Fruit fly (Drosophila melanogaster): Measurements from ENCODE around the gene Mob2.
A peak's percentile ranks its signal among the peaks of the same experiment; 100 is the strongest.

Mob2 gene

DNA sequence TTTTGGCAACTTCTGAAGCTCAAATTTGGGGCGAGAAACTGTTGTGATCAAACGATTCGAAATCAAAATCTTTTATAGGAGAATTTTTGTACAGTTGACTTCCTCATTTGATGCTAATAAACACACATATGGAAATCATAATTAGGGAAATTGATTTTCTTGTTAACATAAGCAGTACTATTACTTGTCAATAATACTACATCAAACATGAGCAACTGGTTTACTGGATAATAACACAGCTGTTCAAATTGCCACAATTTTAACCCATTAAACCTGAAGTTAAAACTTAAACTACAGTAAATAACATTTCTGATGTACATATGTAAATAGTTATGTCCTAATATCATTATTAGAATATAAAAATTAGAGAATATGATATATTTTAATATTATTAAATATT lies 17.9 kb upstream of the Mob2 start, which contains the start of gene CG43390 (continued):
- no peak for TF ChIP-seq Blimp-1 (GFP tag; optimal IDR thresholded peaks at IDR 0.05)
- peak; percentile 4 for TF ChIP-seq slou (GFP tag; optimal IDR thresholded peaks at IDR 0.05)
- peak; percentile 63 for TF ChIP-seq schlank (tag; optimal IDR thresholded peaks at IDR 0.05)
- TF ChIP-seq CG2199 (GFP tag; IDR thresholded peaks at IDR 0.05): no peak
- peak; percentile 69 for TF ChIP-seq ATbp (GFP tag; optimal IDR thresholded peaks at IDR 0.05)
- peak; percentile 11 for TF ChIP-seq CG1792 (GFP tag; optimal IDR thresholded peaks at IDR 0.05)
- TF ChIP-seq CG6683 (GFP tag; optimal IDR thresholded peaks at IDR 0.05): peak; percentile 7
- peak in 1 of 2 experiments; percentile 31 for TF ChIP-seq dpn (GFP tag; optimal IDR thresholded peaks at IDR 0.05)
- peak; percentile 56 for TF ChIP-seq CG7987 (GFP tag; optimal IDR thresholded peaks at IDR 0.05)
- no peak for TF ChIP-seq Gug (GFP tag; IDR thresholded peaks at IDR 0.05)
- peak; percentile 73 for TF ChIP-seq CrebB (tag; optimal IDR thresholded peaks at IDR 0.05)
- TF ChIP-seq pho (GFP tag; optimal IDR thresholded peaks at IDR 0.05): peak; percentile 27
- TF ChIP-seq Hsf (GFP tag; optimal IDR thresholded peaks at IDR 0.05): no peak
- peak; percentile 65 for TF ChIP-seq CG15011 (GFP tag; optimal IDR thresholded peaks at IDR 0.05)
- no peak for TF ChIP-seq CG12219 (GFP tag; optimal IDR thresholded peaks at IDR 0.05)
- TF ChIP-seq MTF-1 (GFP tag; optimal IDR thresholded peaks at IDR 0.05; ENCODE audit: borderline replicate concordance): no peak
- peak; percentile 76 for TF ChIP-seq PHDP (tag; optimal IDR thresholded peaks at IDR 0.05)
- no peak for TF ChIP-seq Oaz (GFP tag; IDR thresholded peaks at IDR 0.05)
- TF ChIP-seq caup (GFP tag; optimal IDR thresholded peaks at IDR 0.05; ENCODE audit: severe bottlenecking): peak; percentile 94
- TF ChIP-seq HHEX (GFP tag; optimal IDR thresholded peaks at IDR 0.05): peak; percentile 28
- TF ChIP-seq Adf1 (GFP tag; IDR thresholded peaks at IDR 0.05): peak; percentile 37; the same call in 1 of the 2 replicates
- TF ChIP-seq Hr39 (optimal IDR thresholded peaks at IDR 0.05): no peak
- TF ChIP-seq Hey (tag; optimal IDR thresholded peaks at IDR 0.05): peak; percentile 45
- TF ChIP-seq Dek (tag; optimal IDR thresholded peaks at IDR 0.05): peak; percentile 72
- peak; percentile 68 for TF ChIP-seq HmgZ (tag; optimal IDR thresholded peaks at IDR 0.05)
- no peak for TF ChIP-seq CG2202 (tag; optimal IDR thresholded peaks at IDR 0.05)
- TF ChIP-seq Mad (GFP tag; optimal IDR thresholded peaks at IDR 0.05): no peak
- TF ChIP-seq CG8290 (GFP tag; optimal IDR thresholded peaks at IDR 0.05): no peak
- peak in 1 of 2 experiments; percentile 96 for TF ChIP-seq CG8290 (tag; optimal IDR thresholded peaks at IDR 0.05)
- TF ChIP-seq gem (tag; optimal IDR thresholded peaks at IDR 0.05): peak; percentile 59
- peak; percentile 86 for TF ChIP-seq Hmr (GFP tag; optimal IDR thresholded peaks at IDR 0.05)
- no peak for TF ChIP-seq chm (GFP tag; IDR thresholded peaks at IDR 0.05)
- peak; percentile 47 for TF ChIP-seq CG17385 (GFP tag; optimal IDR thresholded peaks at IDR 0.05)
- TF ChIP-seq ken (GFP tag; IDR thresholded peaks at IDR 0.05): no peak
- peak; percentile 58 for TF ChIP-seq grau (tag; optimal IDR thresholded peaks at IDR 0.05)
- peak; percentile 9; the same call in 1 of the 2 replicates for TF ChIP-seq danr (GFP tag; IDR thresholded peaks at IDR 0.05)
- TF ChIP-seq luna (GFP tag; optimal IDR thresholded peaks at IDR 0.05): peak; percentile 44
- TF ChIP-seq HLH4C (GFP tag; IDR thresholded peaks at IDR 0.05; ENCODE audit: partially characterized antibody): no peak
- TF ChIP-seq CG1647 (GFP tag; optimal IDR thresholded peaks at IDR 0.05): peak; percentile 48
- no peak for TF ChIP-seq CG6689 (GFP tag; IDR thresholded peaks at IDR 0.05)
- no peak for TF ChIP-seq shn (GFP tag; optimal IDR thresholded peaks at IDR 0.05)
- TF ChIP-seq zen2 (GFP tag; IDR thresholded peaks at IDR 0.05; ENCODE audit: partially characterized antibody): no peak
- TF ChIP-seq CG12391 (tag; optimal IDR thresholded peaks at IDR 0.05): peak; percentile 5
- no peak for TF ChIP-seq gce (GFP tag; IDR thresholded peaks at IDR 0.05)
- no peak for TF ChIP-seq toy (GFP tag; IDR thresholded peaks at IDR 0.05)
- peak; percentile 88 for TF ChIP-seq lab (GFP tag; optimal IDR thresholded peaks at IDR 0.05)
- peak; percentile 89 for TF ChIP-seq mirr (GFP tag; optimal IDR thresholded peaks at IDR 0.05)
- peak; percentile 39 for TF ChIP-seq CoRest (tag; optimal IDR thresholded peaks at IDR 0.05)

All from whole organism, embryonic.